Fruit fly (Drosophila melanogaster): ENCODE measurements around the gene GILT2.

GILT2 gene

dm6 chr3R:23696145-23696544, 17.4 kb downstream of the GILT2 start, which contains the start of gene CG10252:
CG10252 (minus strand) TSS chr3R:23696245.
- TF ChIP-seq D1 (tag; optimal IDR thresholded peaks at IDR 0.05): no peak
- no peak for TF ChIP-seq CG32121 (GFP tag; IDR thresholded peaks at IDR 0.05)
- TF ChIP-seq Pif1A (GFP tag; optimal IDR thresholded peaks at IDR 0.05): no peak
- no peak for TF ChIP-seq gl (tag; optimal IDR thresholded peaks at IDR 0.05)
- no peak for TF ChIP-seq CG8301 (tag; optimal IDR thresholded peaks at IDR 0.05)
- no peak for TF ChIP-seq EcR (GFP tag; optimal IDR thresholded peaks at IDR 0.05)
- TF ChIP-seq fd96Ca (GFP tag; IDR thresholded peaks at IDR 0.05): no peak
- TF ChIP-seq CG34367 (tag; optimal IDR thresholded peaks at IDR 0.05): no peak
- TF ChIP-seq rn (GFP tag; IDR thresholded peaks at IDR 0.05): no peak

dm6 chr3R:23698835-23699234, 20.1 kb downstream of the GILT2 start, which contains the start of gene prt:
prt (minus strand) TSS chr3R:23699027.
- TF ChIP-seq CG10348 (GFP tag; IDR thresholded peaks at IDR 0.05) (no peak), CG12605 (GFP tag; IDR thresholded peaks at IDR 0.05) (peak; percentile 70)

dm6 chr3R:23700304-23700767, 21.6 kb downstream of the GILT2 start, which contains the start of the genes CG31468 and Gba1a:
CG31468 (minus strand) TSS chr3R:23700354.
Gba1a (plus strand) TSS chr3R:23700621.
- TF ChIP-seq CG10348 (GFP tag; IDR thresholded peaks at IDR 0.05) (no peak), gl (tag; optimal IDR thresholded peaks at IDR 0.05) (no peak), CG8159 (tag; optimal IDR thresholded peaks at IDR 0.05) (no peak), CG17806 (tag; optimal IDR thresholded peaks at IDR 0.05) (no peak), CG9948 (tag; optimal IDR thresholded peaks at IDR 0.05) (no peak), CG13204 (GFP tag; optimal IDR thresholded peaks at IDR 0.05) (no peak), CG4496 (GFP tag; IDR thresholded peaks at IDR 0.05) (no peak), CG12605 (GFP tag; IDR thresholded peaks at IDR 0.05) (no peak), CG15710 (tag; optimal IDR thresholded peaks at IDR 0.05) (no peak), CG34367 (tag; optimal IDR thresholded peaks at IDR 0.05) (no peak), Pif1B (GFP tag; optimal IDR thresholded peaks at IDR 0.05) (no peak), EcR (GFP tag; optimal IDR thresholded peaks at IDR 0.05) (no peak)

- TF ChIP-seq CG8159 (tag; optimal IDR thresholded peaks at IDR 0.05) (no peak), CG13204 (GFP tag; optimal IDR thresholded peaks at IDR 0.05) (no peak), CG17806 (tag; optimal IDR thresholded peaks at IDR 0.05) (no peak), Snoo (tag; optimal IDR thresholded peaks at IDR 0.05) (no peak), CG10348 (GFP tag; IDR thresholded peaks at IDR 0.05) (no peak), D1 (tag; optimal IDR thresholded peaks at IDR 0.05) (no peak), fd96Ca (GFP tag; IDR thresholded peaks at IDR 0.05) (no peak), CG14655 (GFP tag; optimal IDR thresholded peaks at IDR 0.05) (no peak), CG12605 (GFP tag; IDR thresholded peaks at IDR 0.05) (no peak), Pif1A (GFP tag; optimal IDR thresholded peaks at IDR 0.05) (no peak), CG9948 (tag; optimal IDR thresholded peaks at IDR 0.05) (no peak)
These were observed 23.8 kb downstream of the GILT2 start, which contains the start of gene Qsox4 for dm6 chr3R:23702461-23702860. Qsox4 (plus strand) TSS chr3R:23702761.

- TF ChIP-seq Pif1A (GFP tag; optimal IDR thresholded peaks at IDR 0.05) (no peak), CG13204 (GFP tag; optimal IDR thresholded peaks at IDR 0.05) (no peak), rn (GFP tag; IDR thresholded peaks at IDR 0.05) (no peak), D1 (tag; optimal IDR thresholded peaks at IDR 0.05) (no peak), fd96Ca (GFP tag; IDR thresholded peaks at IDR 0.05) (no peak), Snoo (tag; optimal IDR thresholded peaks at IDR 0.05) (no peak), CG8301 (tag; optimal IDR thresholded peaks at IDR 0.05) (no peak), CG9948 (tag; optimal IDR thresholded peaks at IDR 0.05) (no peak), EcR (GFP tag; optimal IDR thresholded peaks at IDR 0.05) (no peak)
These were observed 25.8 kb downstream of the GILT2 start, which contains the start of gene Gba1b for dm6 chr3R:23704383-23705033. Gba1b (plus strand) TSS chr3R:23704804.

- TF ChIP-seq CG10348 (GFP tag; IDR thresholded peaks at IDR 0.05) (no peak), CG32121 (GFP tag; IDR thresholded peaks at IDR 0.05) (no peak), Snoo (tag; optimal IDR thresholded peaks at IDR 0.05) (no peak), Pif1B (GFP tag; optimal IDR thresholded peaks at IDR 0.05) (no peak), D1 (tag; optimal IDR thresholded peaks at IDR 0.05) (no peak)
These were observed 31.0 kb downstream of the GILT2 start, which contains the start of gene CG10301 for dm6 chr3R:23709508-23710208. CG10301 (plus strand) TSS chr3R:23710158.

- TF ChIP-seq CG8159 (tag; optimal IDR thresholded peaks at IDR 0.05) (no peak), fd96Ca (GFP tag; IDR thresholded peaks at IDR 0.05) (no peak), CG12605 (GFP tag; IDR thresholded peaks at IDR 0.05) (no peak), Pif1A (GFP tag; optimal IDR thresholded peaks at IDR 0.05) (no peak), Ets98B (GFP tag; IDR thresholded peaks at IDR 0.05) (no peak), CG15710 (tag; optimal IDR thresholded peaks at IDR 0.05) (no peak), CG8301 (tag; optimal IDR thresholded peaks at IDR 0.05) (no peak), D1 (tag; optimal IDR thresholded peaks at IDR 0.05) (no peak), CG14655 (GFP tag; optimal IDR thresholded peaks at IDR 0.05) (no peak), Snoo (tag; optimal IDR thresholded peaks at IDR 0.05) (no peak), Pif1B (GFP tag; optimal IDR thresholded peaks at IDR 0.05) (no peak)
These were observed 32.5 kb downstream of the GILT2 start, which contains the start of gene CG10300 for dm6 chr3R:23711195-23711594. CG10300 (plus strand) TSS chr3R:23711527.
